Worm (Caenorhabditis elegans): ENCODE results near the gene srlf-33.

Gene srlf-33

ce11 chrIV:11930572-11930971 is 5.3 kb upstream of the srlf-33 start, which contains the start of gene nhx-9:
TSS of gene nhx-9 (plus strand) at chrIV:11930872.
- TF ChIP-seq tbx-37 (GFP tag; conservative IDR thresholded peaks at IDR 0.05) (no peak), ama-1 (optimal IDR thresholded peaks at IDR 0.05) (no peak), flt-1 (GFP tag; IDR thresholded peaks at IDR 0.05) (no peak), tbx-11 (GFP tag; IDR thresholded peaks at IDR 0.05) (no peak), aly-1 (tag; optimal IDR thresholded peaks at IDR 0.05) (no peak), sea-1 (GFP tag; conservative IDR thresholded peaks at IDR 0.05) (no peak), hmg-4 (GFP tag; optimal IDR thresholded peaks at IDR 0.05) (no peak), hnd-1 (tag; optimal IDR thresholded peaks at IDR 0.05) (no peak), pes-1 (GFP tag; IDR thresholded peaks at IDR 0.05) (no peak), tra-4 (tag; optimal IDR thresholded peaks at IDR 0.05) (no peak), ets-7 (tag; optimal IDR thresholded peaks at IDR 0.05) (no peak), ceh-13 (GFP tag; optimal IDR thresholded peaks at IDR 0.05) (no peak), ceh-36 (tag; optimal IDR thresholded peaks at IDR 0.05) (no peak), scrt-1 (GFP tag; IDR thresholded peaks at IDR 0.05) (no peak), hmbx-1 (tag; optimal IDR thresholded peaks at IDR 0.05) (no peak), F13C5.2 (tag; optimal IDR thresholded peaks at IDR 0.05) (no peak)

- TF ChIP-seq tra-4 (tag; optimal IDR thresholded peaks at IDR 0.05) (no peak), hnd-1 (tag; optimal IDR thresholded peaks at IDR 0.05) (peak; percentile 31), flt-1 (GFP tag; IDR thresholded peaks at IDR 0.05) (peak; percentile 84), aly-1 (tag; optimal IDR thresholded peaks at IDR 0.05) (peak; percentile 48), ama-1 (optimal IDR thresholded peaks at IDR 0.05) (no peak), hmbx-1 (tag; optimal IDR thresholded peaks at IDR 0.05) (no peak), ceh-36 (tag; optimal IDR thresholded peaks at IDR 0.05) (peak; percentile 64), pes-1 (GFP tag; IDR thresholded peaks at IDR 0.05) (peak; percentile 82), ceh-13 (GFP tag; optimal IDR thresholded peaks at IDR 0.05) (peak; percentile 56), tbx-37 (GFP tag; conservative IDR thresholded peaks at IDR 0.05) (peak; percentile 55), tbx-11 (GFP tag; IDR thresholded peaks at IDR 0.05) (peak; percentile 69), hmg-4 (GFP tag; optimal IDR thresholded peaks at IDR 0.05) (no peak), B0310.2 (tag; optimal IDR thresholded peaks at IDR 0.05) (peak; percentile 50), sea-1 (GFP tag; conservative IDR thresholded peaks at IDR 0.05) (0 out of 2 replicates have a peak, but pooled peaks have one; percentile 74), scrt-1 (GFP tag; IDR thresholded peaks at IDR 0.05) (peak; percentile 81), F13C5.2 (tag; optimal IDR thresholded peaks at IDR 0.05) (peak; percentile 37), ets-7 (tag; optimal IDR thresholded peaks at IDR 0.05) (no peak)
These were observed 3.1 kb upstream of the srlf-33 start for ce11 chrIV:11928388-11928787.

ce11 chrIV:11924092-11924491 is 1.2 kb downstream of the srlf-33 start:
- no peak for TF ChIP-seq pes-1 (GFP tag; IDR thresholded peaks at IDR 0.05)
- no peak for TF ChIP-seq tra-4 (tag; optimal IDR thresholded peaks at IDR 0.05)
- no peak for TF ChIP-seq hnd-1 (tag; optimal IDR thresholded peaks at IDR 0.05)
- TF ChIP-seq sea-1 (GFP tag; conservative IDR thresholded peaks at IDR 0.05) = no peak
- no peak for TF ChIP-seq aly-1 (tag; optimal IDR thresholded peaks at IDR 0.05)
- no peak for TF ChIP-seq hmg-4 (GFP tag; optimal IDR thresholded peaks at IDR 0.05)
- TF ChIP-seq tbx-37 (GFP tag; conservative IDR thresholded peaks at IDR 0.05) = no peak
- no peak for TF ChIP-seq B0310.2 (tag; optimal IDR thresholded peaks at IDR 0.05)
- TF ChIP-seq hmbx-1 (tag; optimal IDR thresholded peaks at IDR 0.05) = no peak

- no peak for TF ChIP-seq flt-1 (GFP tag; IDR thresholded peaks at IDR 0.05)
- TF ChIP-seq ets-7 (tag; optimal IDR thresholded peaks at IDR 0.05) = no peak
- no peak for TF ChIP-seq tbx-11 (GFP tag; IDR thresholded peaks at IDR 0.05)
- no peak for TF ChIP-seq hnd-1 (tag; optimal IDR thresholded peaks at IDR 0.05)
- TF ChIP-seq F13C5.2 (tag; optimal IDR thresholded peaks at IDR 0.05) = no peak
- no peak for TF ChIP-seq aly-1 (tag; optimal IDR thresholded peaks at IDR 0.05)
- TF ChIP-seq scrt-1 (GFP tag; IDR thresholded peaks at IDR 0.05) = no peak
- TF ChIP-seq ceh-13 (GFP tag; optimal IDR thresholded peaks at IDR 0.05) = no peak
- no peak for TF ChIP-seq hmg-4 (GFP tag; optimal IDR thresholded peaks at IDR 0.05)
- no peak for TF ChIP-seq pes-1 (GFP tag; IDR thresholded peaks at IDR 0.05)
- no peak for TF ChIP-seq hmbx-1 (tag; optimal IDR thresholded peaks at IDR 0.05)
- no peak for TF ChIP-seq tra-4 (tag; optimal IDR thresholded peaks at IDR 0.05)
These were observed 2.2 kb downstream of the srlf-33 start, which contains the start of gene srlf-31 for ce11 chrIV:11923074-11923473. TSS of gene srlf-31 (minus strand) at chrIV:11923174.

- TF ChIP-seq tra-4 (tag; optimal IDR thresholded peaks at IDR 0.05) = no peak
- no peak for TF ChIP-seq tbx-37 (GFP tag; conservative IDR thresholded peaks at IDR 0.05)
- TF ChIP-seq hnd-1 (tag; optimal IDR thresholded peaks at IDR 0.05) = no peak
- no peak for TF ChIP-seq ceh-13 (GFP tag; optimal IDR thresholded peaks at IDR 0.05)
- TF ChIP-seq scrt-1 (GFP tag; IDR thresholded peaks at IDR 0.05) = no peak
- no peak for TF ChIP-seq ama-1 (optimal IDR thresholded peaks at IDR 0.05)
- no peak for TF ChIP-seq tbx-11 (GFP tag; IDR thresholded peaks at IDR 0.05)
- no peak for TF ChIP-seq ets-7 (tag; optimal IDR thresholded peaks at IDR 0.05)
- no peak for TF ChIP-seq pes-1 (GFP tag; IDR thresholded peaks at IDR 0.05)
- no peak for TF ChIP-seq flt-1 (GFP tag; IDR thresholded peaks at IDR 0.05)
- TF ChIP-seq ceh-36 (tag; optimal IDR thresholded peaks at IDR 0.05) = no peak
- no peak for TF ChIP-seq hmbx-1 (tag; optimal IDR thresholded peaks at IDR 0.05)
- TF ChIP-seq hmg-4 (GFP tag; optimal IDR thresholded peaks at IDR 0.05) = no peak
- TF ChIP-seq aly-1 (tag; optimal IDR thresholded peaks at IDR 0.05) = no peak
- no peak for TF ChIP-seq B0310.2 (tag; optimal IDR thresholded peaks at IDR 0.05)
- TF ChIP-seq F13C5.2 (tag; optimal IDR thresholded peaks at IDR 0.05) = no peak
- no peak for TF ChIP-seq sea-1 (GFP tag; conservative IDR thresholded peaks at IDR 0.05)
These were observed 3.2 kb downstream of the srlf-33 start, which contains the start of gene ZK822.1 for ce11 chrIV:11922011-11922410. TSS of gene ZK822.1 (minus strand) at chrIV:11922131.

ce11 chrIV:11919067-11919466 is 6.2 kb downstream of the srlf-33 start:
- TF ChIP-seq tbx-11 (GFP tag; IDR thresholded peaks at IDR 0.05) (no peak), hmbx-1 (tag; optimal IDR thresholded peaks at IDR 0.05) (no peak), hmg-4 (GFP tag; optimal IDR thresholded peaks at IDR 0.05) (no peak), tbx-37 (GFP tag; conservative IDR thresholded peaks at IDR 0.05) (no peak), ama-1 (optimal IDR thresholded peaks at IDR 0.05) (no peak), pes-1 (GFP tag; IDR thresholded peaks at IDR 0.05) (no peak), hnd-1 (tag; optimal IDR thresholded peaks at IDR 0.05) (no peak), ets-7 (tag; optimal IDR thresholded peaks at IDR 0.05) (no peak), flt-1 (GFP tag; IDR thresholded peaks at IDR 0.05) (no peak)

- TF ChIP-seq aly-1 (tag; optimal IDR thresholded peaks at IDR 0.05) (no peak), ceh-13 (GFP tag; optimal IDR thresholded peaks at IDR 0.05) (no peak), flt-1 (GFP tag; IDR thresholded peaks at IDR 0.05) (no peak), scrt-1 (GFP tag; IDR thresholded peaks at IDR 0.05) (no peak), tra-4 (tag; optimal IDR thresholded peaks at IDR 0.05) (no peak), pes-1 (GFP tag; IDR thresholded peaks at IDR 0.05) (no peak), hmg-4 (GFP tag; optimal IDR thresholded peaks at IDR 0.05) (no peak)
These were observed 7.4 kb downstream of the srlf-33 start for ce11 chrIV:11917886-11918285.

Data from whole organism, early embryonic.